Worm (Caenorhabditis elegans) whole organism, young adult: Measurements from ENCODE around the gene K11H3.3.

ENCODE experiments used
- B0336.3 ChIP-seq: fragments of 200-800 bp; sonication (Bioruptor generic); IDR thresholded peaks from 2 replicates; pipeline ENCODE4 v1.3.6; 2022; ENCODE audit warnings: missing genetic modification characterization, missing compliant biosample characterization
- C17E4.6 ChIP-seq: fragments of 200-800 bp; sonication (Bioruptor generic); IDR thresholded peaks from 2 replicates; pipeline ENCODE4 v1.3.6; 2022; ENCODE audit warnings: missing genetic modification reagents, missing genetic modification characterization, missing compliant biosample characterization
- F33H1.4 ChIP-seq: fragments of 200-800 bp; sonication (Bioruptor generic); IDR thresholded peaks from 2 replicates; pipeline ENCODE4 v1.3.6; 2022; ENCODE audit warnings: missing genetic modification reagents, missing genetic modification characterization, missing compliant biosample characterization
- F49E8.2 ChIP-seq: sonication (generic microtip); optimal IDR thresholded peaks from 3 replicates; lab custom pipeline; 2017; ENCODE audit warnings: missing genetic modification characterization, mild to moderate bottlenecking, missing compliant biosample characterization, antibody characterized with exemption, moderate library complexity; ENCODE audit not compliant: insufficient read depth
- K12H6.12 ChIP-seq: fragments of 200-800 bp; sonication (Bioruptor generic); optimal IDR thresholded peaks from 2 replicates; lab custom pipeline; 2018; ENCODE audit warnings: mild to moderate bottlenecking, missing genetic modification characterization, missing compliant biosample characterization
- Y53G8AR.9 ChIP-seq: fragments of 200-800 bp; sonication (Bioruptor generic); conservative IDR thresholded peaks from 2 replicates; pipeline ENCODE4 v1.3.6; 2022; ENCODE audit warnings: missing genetic modification reagents, missing genetic modification characterization, missing compliant biosample characterization
- Y67H2A.10 ChIP-seq: fragments of 200-800 bp; sonication (Bioruptor generic); conservative IDR thresholded peaks from 2 replicates; pipeline ENCODE4 v1.3.6; 2022; ENCODE audit warnings: missing genetic modification reagents, missing genetic modification characterization, missing compliant biosample characterization
- ZK185.1 ChIP-seq: sonication (generic microtip); optimal IDR thresholded peaks from 2 replicates; lab custom pipeline; 2016; ENCODE audit warnings: mild to moderate bottlenecking, missing genetic modification characterization, missing compliant biosample characterization; ENCODE audit not compliant: poor library complexity, severe bottlenecking
- aptf-2 ChIP-seq: fragments of 200-800 bp; sonication (Bioruptor generic); conservative IDR thresholded peaks from 2 replicates; pipeline ENCODE4 v1.3.6; 2022; ENCODE audit warnings: missing genetic modification reagents, missing genetic modification characterization, missing compliant biosample characterization
- aptf-3 ChIP-seq: fragments of 200-800 bp; sonication (Bioruptor generic); IDR thresholded peaks from 2 replicates; pipeline ENCODE4 v1.3.6; 2022; ENCODE audit warnings: missing genetic modification characterization, missing compliant biosample characterization
- attf-5 ChIP-seq: fragments of 200-800 bp; sonication (Bioruptor generic); optimal IDR thresholded peaks from 2 replicates; lab custom pipeline; 2018; ENCODE audit warnings: mild to moderate bottlenecking, missing genetic modification characterization, missing compliant biosample characterization
- cebp-1 ChIP-seq, 2 experiments: fragments of 200-800 bp in 1 of 2; sonication (Bioruptor generic) in 1 of 2; sonication (generic microtip) in 1 of 2; IDR thresholded peaks in 1 of 2; optimal IDR thresholded peaks in 1 of 2; 2 replicates each; pipeline versions ENCODE4 v1.3.6 to Lab custom; 2017 to 2022; ENCODE audit warnings: missing compliant biosample characterization in 2 of 2, missing genetic modification characterization in 2 of 2, mild to moderate bottlenecking in 1 of 2, missing genetic modification reagents in 1 of 2, moderate library complexity in 1 of 2
- ceh-100 ChIP-seq: fragments of 200-800 bp; sonication (Bioruptor generic); IDR thresholded peaks from 2 replicates; pipeline ENCODE4 v1.3.6; 2022; ENCODE audit warnings: missing genetic modification reagents, missing genetic modification characterization, missing compliant biosample characterization
- ceh-40 ChIP-seq: fragments of 200-800 bp; sonication (Bioruptor generic); IDR thresholded peaks from 2 replicates; pipeline ENCODE4 v1.3.6; 2022; ENCODE audit warnings: missing genetic modification characterization, missing compliant biosample characterization
- ceh-91 ChIP-seq: fragments of 200-800 bp; sonication (Bioruptor generic); IDR thresholded peaks from 2 replicates; pipeline ENCODE4 v1.3.6; 2022; ENCODE audit warnings: missing genetic modification reagents, missing genetic modification characterization, missing compliant biosample characterization
- chd-7 ChIP-seq: sonication (generic microtip); optimal IDR thresholded peaks from 2 replicates; lab custom pipeline; 2016; ENCODE audit warnings: mild to moderate bottlenecking, missing genetic modification characterization, moderate library complexity, missing compliant biosample characterization
- efl-1 ChIP-seq: fragments of 150-350 bp; optimal IDR thresholded peaks from 2 replicates; lab custom pipeline; 2014; ENCODE audit warnings: missing biosample characterization, missing genetic modification reagents, missing genetic modification characterization
- egl-18 ChIP-seq: fragments of 200-800 bp; sonication (Bioruptor generic); IDR thresholded peaks from 2 replicates; pipeline ENCODE4 v1.3.6; 2022; ENCODE audit warnings: missing genetic modification reagents, missing genetic modification characterization, missing compliant biosample characterization
- egrh-3 ChIP-seq: fragments of 200-800 bp; sonication (Bioruptor generic); IDR thresholded peaks from 2 replicates; pipeline ENCODE4 v1.3.6; 2022; ENCODE audit warnings: missing genetic modification reagents, missing genetic modification characterization, missing compliant biosample characterization
- ekl-4 ChIP-seq: fragments of 200-800 bp; sonication (Bioruptor generic); IDR thresholded peaks from 2 replicates; pipeline ENCODE4 v1.3.6; 2022; ENCODE audit warnings: missing genetic modification reagents, missing genetic modification characterization, missing compliant biosample characterization
- hlh-12 ChIP-seq: sonication (generic microtip); optimal IDR thresholded peaks from 2 replicates; lab custom pipeline; 2016; ENCODE audit warnings: missing genetic modification characterization, missing compliant biosample characterization
- hrde-1 ChIP-seq: sonication (generic microtip); optimal IDR thresholded peaks from 2 replicates; lab custom pipeline; 2016; ENCODE audit warnings: missing genetic modification characterization, mild to moderate bottlenecking, missing compliant biosample characterization, moderate library complexity, missing genotype, missing genetic modification reagents, borderline replicate concordance
- lag-1 ChIP-seq: fragments of 200-800 bp; sonication (Bioruptor generic); IDR thresholded peaks from 2 replicates; pipeline ENCODE4 v1.3.6; 2022; ENCODE audit warnings: missing genetic modification reagents, missing genetic modification characterization, missing compliant biosample characterization
- let-607 ChIP-seq, 2 experiments: fragments of 200-800 bp in 1 of 2; sonication (Bioruptor generic) in 1 of 2; sonication (generic microtip) in 1 of 2; optimal IDR thresholded peaks; 2 replicates each; lab custom pipeline; 2016 to 2018; ENCODE audit warnings: mild to moderate bottlenecking in 2 of 2, missing compliant biosample characterization in 2 of 2, missing genetic modification characterization in 2 of 2, moderate library complexity in 2 of 2, missing genotype in 1 of 2
- lin-35 ChIP-seq, 3 experiments: fragments of 150-350 bp in 2 of 3; sonication (generic microtip) in 1 of 3; optimal IDR thresholded peaks; 2 replicates each; lab custom pipeline; 2014 to 2018; ENCODE audit warnings: missing biosample characterization in 3 of 3, missing genetic modification characterization in 3 of 3, missing genetic modification reagents in 3 of 3
- lin-54 ChIP-seq: fragments of 200-800 bp; sonication (Bioruptor generic); optimal IDR thresholded peaks from 2 replicates; lab custom pipeline; 2018; ENCODE audit warnings: mild to moderate bottlenecking, missing genetic modification characterization, missing compliant biosample characterization
- lsy-27 ChIP-seq: sonication (generic microtip); optimal IDR thresholded peaks from 2 replicates; lab custom pipeline; 2017; ENCODE audit warnings: missing genetic modification characterization, mild to moderate bottlenecking, missing compliant biosample characterization, antibody characterized with exemption, missing genotype, borderline replicate concordance; ENCODE audit not compliant: insufficient read depth
- madf-3 ChIP-seq: fragments of 200-800 bp; sonication (Bioruptor generic); IDR thresholded peaks from 2 replicates; pipeline ENCODE4 v1.3.6; 2022; ENCODE audit warnings: missing genetic modification reagents, missing genetic modification characterization, missing compliant biosample characterization
- madf-6 ChIP-seq: fragments of 200-800 bp; sonication (Bioruptor generic); IDR thresholded peaks from 2 replicates; pipeline ENCODE4 v1.3.6; 2022; ENCODE audit warnings: missing genetic modification reagents, missing genetic modification characterization, missing compliant biosample characterization
- mcd-1 ChIP-seq: fragments of 200-800 bp; sonication (Bioruptor generic); IDR thresholded peaks from 2 replicates; pipeline ENCODE4 v1.3.6; 2022; ENCODE audit warnings: missing genetic modification reagents, missing genetic modification characterization, missing compliant biosample characterization
- mxl-1 ChIP-seq: sonication (generic microtip); optimal IDR thresholded peaks from 2 replicates; lab custom pipeline; 2016; ENCODE audit warnings: missing genetic modification characterization, missing compliant biosample characterization
- nfya-2 ChIP-seq: fragments of 200-800 bp; sonication (Bioruptor generic); IDR thresholded peaks from 2 replicates; pipeline ENCODE4 v1.3.6; 2022; ENCODE audit warnings: missing genetic modification reagents, missing genetic modification characterization, missing compliant biosample characterization
- nfyb-1 ChIP-seq: fragments of 200-800 bp; sonication (Bioruptor generic); IDR thresholded peaks from 2 replicates; pipeline ENCODE4 v1.3.6; 2022; ENCODE audit warnings: missing genetic modification reagents, missing genetic modification characterization, missing compliant biosample characterization
- nhr-80 ChIP-seq: sonication (generic microtip); optimal IDR thresholded peaks from 2 replicates; lab custom pipeline; 2016; ENCODE audit warnings: missing genetic modification characterization, missing compliant biosample characterization
- pbrm-1 ChIP-seq: fragments of 200-800 bp; sonication (Bioruptor generic); IDR thresholded peaks from 2 replicates; pipeline ENCODE4 v1.3.6; 2022; ENCODE audit warnings: missing genetic modification reagents, missing genetic modification characterization, missing compliant biosample characterization
- rcor-1 ChIP-seq: fragments of 200-800 bp; sonication (Bioruptor generic); IDR thresholded peaks from 2 replicates; pipeline ENCODE4 v1.3.6; 2022; ENCODE audit warnings: missing genetic modification reagents, missing genetic modification characterization, missing compliant biosample characterization
- repo-1 ChIP-seq: sonication (generic microtip); optimal IDR thresholded peaks from 2 replicates; lab custom pipeline; 2017; ENCODE audit warnings: mild to moderate bottlenecking, missing genetic modification characterization, missing compliant biosample characterization
- snpc-1.3 ChIP-seq: sonication (generic microtip); optimal IDR thresholded peaks from 2 replicates; lab custom pipeline; 2017; ENCODE audit warnings: missing genetic modification characterization, mild to moderate bottlenecking, missing compliant biosample characterization, antibody characterized with exemption, moderate library complexity, missing genotype, missing genetic modification reagents; ENCODE audit not compliant: insufficient read depth
- snpc-3.4 ChIP-seq: sonication (generic microtip); optimal IDR thresholded peaks from 2 replicates; lab custom pipeline; 2017; ENCODE audit warnings: missing genetic modification characterization, mild to moderate bottlenecking, missing compliant biosample characterization, antibody characterized with exemption, moderate library complexity, missing genotype, missing genetic modification reagents
- unc-62 ChIP-seq: fragments of 150-350 bp; optimal IDR thresholded peaks from 2 replicates; lab custom pipeline; 2014; ENCODE audit warnings: missing biosample characterization, missing genetic modification reagents, missing genetic modification characterization
- xnd-1 ChIP-seq: sonication (generic microtip); optimal IDR thresholded peaks from 2 replicates; lab custom pipeline; 2016; ENCODE audit warnings: missing genotype, missing genetic modification reagents, missing genetic modification characterization, missing compliant biosample characterization
- ztf-18 ChIP-seq: sonication (generic microtip); optimal IDR thresholded peaks from 2 replicates; lab custom pipeline; 2016; ENCODE audit warnings: missing genotype, mild to moderate bottlenecking, missing genetic modification characterization, missing compliant biosample characterization
- ztf-22 ChIP-seq: fragments of 200-800 bp; sonication (Bioruptor generic); optimal IDR thresholded peaks from 2 replicates; lab custom pipeline; 2018; ENCODE audit warnings: mild to moderate bottlenecking, missing genetic modification characterization, moderate library complexity, missing compliant biosample characterization
- ztf-25 ChIP-seq: fragments of 200-800 bp; sonication (Bioruptor generic); IDR thresholded peaks from 2 replicates; pipeline ENCODE4 v1.3.6; 2022; ENCODE audit warnings: missing genetic modification reagents, missing genetic modification characterization, missing compliant biosample characterization

Gene K11H3.3

DNA sequence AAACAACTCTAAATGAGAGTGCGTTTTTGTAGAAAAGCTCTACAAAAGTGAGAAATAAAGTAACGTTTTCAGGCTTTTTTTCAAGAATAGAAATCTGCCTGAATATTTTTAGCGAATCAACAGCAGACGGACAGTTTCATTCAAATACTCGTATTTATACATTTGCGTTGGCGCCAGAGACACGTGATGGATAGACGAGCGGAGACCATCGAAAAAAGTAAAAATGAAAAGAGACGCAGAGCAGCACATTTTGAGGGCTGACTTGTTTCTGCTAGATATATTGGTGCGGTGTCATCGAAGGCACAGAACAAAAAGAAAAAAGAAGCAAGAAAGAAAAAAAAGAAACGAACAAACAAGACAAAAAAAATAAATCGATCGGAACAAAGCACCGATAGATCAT is 25.6 kb upstream of the K11H3.3 start (continued):
- TF ChIP-seq cebp-1 (GFP tag; IDR thresholded peaks at IDR 0.05; lab: Robert Waterston, UW) (peak; percentile 66), cebp-1 (tag; optimal IDR thresholded peaks at IDR 0.05; lab: Kevin White, UChicago) (peak; percentile 61), hlh-12 (tag; lab: Kevin White, UChicago) (no peak), let-607 (tag; optimal IDR thresholded peaks at IDR 0.05; lab: Kevin White, UChicago) (peak; percentile 22 to 26), lin-35 (GFP tag; optimal IDR thresholded peaks at IDR 0.05; lab: Kevin White, UChicago) (peak in 1 of 3 experiments; percentile 44), attf-5 (peak; percentile 73), aptf-2 (GFP tag; lab: Robert Waterston, UW) (no peak), snpc-3.4 (no peak), unc-62 (GFP tag; lab: Kevin White, UChicago) (no peak), mcd-1 (0 out of 2 replicates have a peak, but pooled peaks have one; percentile 61), ztf-25 (GFP tag; lab: Robert Waterston, UW) (no peak), pbrm-1 (0 out of 2 replicates have a peak, but pooled peaks have one; percentile 48), ceh-100 (no peak), egl-18 (GFP tag; lab: Robert Waterston, UW) (no peak), lsy-27 (tag; lab: Kevin White, UChicago) (no peak), ZK185.1 (tag; lab: Kevin White, UChicago) (no peak), madf-6 (0 out of 2 replicates have a peak, but pooled peaks have one; percentile 8), nfya-2 (GFP tag; lab: Robert Waterston, UW) (no peak), chd-7 (tag; lab: Kevin White, UChicago) (peak; percentile 18), efl-1 (no peak)

ce11 chrIII:9827163-9827951 is 24.3 kb upstream of the K11H3.3 start, which contains the start of the genes ZK632.10 and ZK632.11:
TSS of gene ZK632.10 (minus strand) at chrIII:9827722.
TSS of gene ZK632.11 (plus strand) at chrIII:9827915.
- no peak for TF ChIP-seq egrh-3 (GFP tag; lab: Robert Waterston, UW)
- no peak for TF ChIP-seq C17E4.6
- TF ChIP-seq snpc-1.3 (tag; lab: Kevin White, UChicago): no peak
- no peak for TF ChIP-seq xnd-1 (tag; lab: Kevin White, UChicago)
- TF ChIP-seq mxl-1 (tag; lab: Kevin White, UChicago): no peak
- peak; percentile 91 for TF ChIP-seq cebp-1 (GFP tag; IDR thresholded peaks at IDR 0.05; lab: Robert Waterston, UW)
- peak; percentile 89 for TF ChIP-seq cebp-1 (tag; optimal IDR thresholded peaks at IDR 0.05; lab: Kevin White, UChicago)
- no peak for TF ChIP-seq aptf-3 (GFP tag; lab: Robert Waterston, UW)
- TF ChIP-seq repo-1 (tag; lab: Kevin White, UChicago): no peak
- TF ChIP-seq Y53G8AR.9 (GFP tag; lab: Robert Waterston, UW): peak; percentile 39; the same call in 1 of the 2 replicates
- TF ChIP-seq F49E8.2 (tag; lab: Kevin White, UChicago): peak; percentile 8
- TF ChIP-seq rcor-1 (GFP tag; lab: Robert Waterston, UW): peak; percentile 50; the same call in 1 of the 2 replicates
- TF ChIP-seq F33H1.4: peak; percentile 66
- TF ChIP-seq pbrm-1: peak; percentile 56
- TF ChIP-seq B0336.3 (GFP tag; lab: Robert Waterston, UW): no peak
- peak; percentile 56 for TF ChIP-seq nhr-80 (tag; lab: Kevin White, UChicago)
- TF ChIP-seq ceh-91: peak; percentile 53
- TF ChIP-seq ztf-22 (GFP tag; lab: Kevin White, UChicago): no peak
- TF ChIP-seq snpc-3.4: no peak
- TF ChIP-seq madf-3: peak; percentile 37; the same call in 1 of the 2 replicates
- peak; percentile 49; the same call in 1 of the 2 replicates for TF ChIP-seq nfyb-1 (GFP tag; lab: Robert Waterston, UW)
- peak; percentile 59 for TF ChIP-seq K12H6.12 (tag; lab: Kevin White, UChicago)
- TF ChIP-seq ceh-40 (GFP tag; lab: Robert Waterston, UW): no peak
- no peak for TF ChIP-seq Y67H2A.10 (GFP tag; lab: Robert Waterston, UW)
- TF ChIP-seq lin-54: peak; percentile 31
- no peak for TF ChIP-seq lag-1 (GFP tag; lab: Robert Waterston, UW)
- TF ChIP-seq hrde-1 (tag; lab: Kevin White, UChicago): no peak
- no peak for TF ChIP-seq ekl-4 (GFP tag; lab: Robert Waterston, UW)
- TF ChIP-seq madf-6: peak; percentile 29; the same call in 1 of the 2 replicates
- TF ChIP-seq ztf-18 (tag; lab: Kevin White, UChicago): no peak
